Fruit fly (Drosophila melanogaster): Measurements from ENCODE around the gene Ypel.

The Ypel gene

DNA sequence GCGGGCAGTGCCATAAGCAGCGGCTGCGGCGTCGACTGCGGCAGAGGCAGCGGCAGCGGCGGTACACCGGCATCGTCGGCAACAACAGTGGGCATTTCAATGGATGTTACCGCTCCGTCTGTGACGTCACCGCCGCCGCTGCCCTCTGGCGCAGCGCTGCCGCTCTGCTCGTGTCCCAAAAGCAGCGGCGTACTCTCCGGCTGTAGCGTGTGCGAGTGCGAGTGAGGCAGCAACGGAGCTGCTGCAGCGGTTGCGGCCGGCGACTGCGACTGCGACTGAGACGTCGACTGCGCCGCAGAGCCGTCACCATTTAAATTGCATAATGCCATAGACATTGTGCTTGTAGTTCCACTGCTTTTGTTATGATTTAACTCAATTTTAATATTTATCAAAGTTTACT, 31.4 kb upstream of the Ypel start:
- TF ChIP-seq CG15710 (tag; optimal IDR thresholded peaks at IDR 0.05) (no peak), Ets98B (GFP tag; IDR thresholded peaks at IDR 0.05) (no peak), Snoo (tag; optimal IDR thresholded peaks at IDR 0.05) (no peak), CG34367 (tag; optimal IDR thresholded peaks at IDR 0.05) (no peak), CG10348 (GFP tag; IDR thresholded peaks at IDR 0.05) (no peak)

DNA sequence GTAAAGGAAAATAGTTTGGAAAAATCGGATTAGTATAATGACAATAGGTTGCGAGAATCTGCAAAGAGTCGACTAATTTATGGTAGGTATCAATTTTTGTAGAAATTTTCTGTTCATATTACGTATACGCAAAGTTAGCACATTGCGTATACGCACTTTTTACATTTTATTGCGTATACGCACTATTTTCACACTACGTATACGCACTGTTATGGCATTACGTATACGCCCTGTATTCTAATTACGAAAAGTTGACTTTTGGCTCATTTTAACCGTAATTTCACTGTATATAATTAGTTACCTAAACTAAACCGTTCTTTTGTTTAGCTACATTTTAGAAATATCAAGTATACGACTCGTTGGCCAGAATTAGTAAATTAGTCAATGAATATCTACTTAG, 30.7 kb upstream of the Ypel start:
- TF ChIP-seq CG32121 (GFP tag; IDR thresholded peaks at IDR 0.05) (no peak), CG34367 (tag; optimal IDR thresholded peaks at IDR 0.05) (no peak), CG15710 (tag; optimal IDR thresholded peaks at IDR 0.05) (no peak), CG12605 (GFP tag; IDR thresholded peaks at IDR 0.05) (no peak), CG17806 (tag; optimal IDR thresholded peaks at IDR 0.05) (no peak), CG14655 (GFP tag; optimal IDR thresholded peaks at IDR 0.05) (no peak), Ets98B (GFP tag; IDR thresholded peaks at IDR 0.05) (no peak), CG13204 (GFP tag; optimal IDR thresholded peaks at IDR 0.05) (no peak), EcR (GFP tag; optimal IDR thresholded peaks at IDR 0.05) (no peak)

DNA sequence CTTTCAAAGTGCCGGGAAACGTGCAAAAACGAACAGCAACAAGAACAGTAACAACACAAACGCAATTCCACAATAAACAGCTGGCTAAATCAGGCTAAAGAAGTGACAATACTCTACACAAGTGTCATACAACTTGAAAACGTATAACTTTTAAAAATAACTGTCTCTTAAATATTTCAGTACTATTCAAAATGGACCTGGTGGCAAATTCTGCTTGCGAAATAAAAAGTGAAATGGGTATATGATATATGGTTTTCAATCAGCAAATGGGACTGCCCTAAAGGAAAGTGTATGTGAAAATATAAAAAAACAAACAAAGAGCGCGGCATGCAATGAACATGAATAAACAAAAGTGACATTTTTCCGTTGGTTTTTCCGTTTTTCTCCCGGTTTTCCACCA, 29.7 kb upstream of the Ypel start:
- TF ChIP-seq gl (tag; optimal IDR thresholded peaks at IDR 0.05) (no peak), CG17806 (tag; optimal IDR thresholded peaks at IDR 0.05) (no peak), CG34367 (tag; optimal IDR thresholded peaks at IDR 0.05) (no peak), Snoo (tag; optimal IDR thresholded peaks at IDR 0.05) (no peak), Pif1A (GFP tag; optimal IDR thresholded peaks at IDR 0.05) (no peak), CG8159 (tag; optimal IDR thresholded peaks at IDR 0.05) (no peak), CG32121 (GFP tag; IDR thresholded peaks at IDR 0.05) (no peak), D1 (tag; optimal IDR thresholded peaks at IDR 0.05) (no peak), CG10348 (GFP tag; IDR thresholded peaks at IDR 0.05) (no peak), CG14655 (GFP tag; optimal IDR thresholded peaks at IDR 0.05) (no peak), Pif1B (GFP tag; optimal IDR thresholded peaks at IDR 0.05) (no peak), Ets98B (GFP tag; IDR thresholded peaks at IDR 0.05) (no peak), rn (GFP tag; IDR thresholded peaks at IDR 0.05) (no peak), CG12605 (GFP tag; IDR thresholded peaks at IDR 0.05) (no peak), EcR (GFP tag; optimal IDR thresholded peaks at IDR 0.05) (no peak)

DNA sequence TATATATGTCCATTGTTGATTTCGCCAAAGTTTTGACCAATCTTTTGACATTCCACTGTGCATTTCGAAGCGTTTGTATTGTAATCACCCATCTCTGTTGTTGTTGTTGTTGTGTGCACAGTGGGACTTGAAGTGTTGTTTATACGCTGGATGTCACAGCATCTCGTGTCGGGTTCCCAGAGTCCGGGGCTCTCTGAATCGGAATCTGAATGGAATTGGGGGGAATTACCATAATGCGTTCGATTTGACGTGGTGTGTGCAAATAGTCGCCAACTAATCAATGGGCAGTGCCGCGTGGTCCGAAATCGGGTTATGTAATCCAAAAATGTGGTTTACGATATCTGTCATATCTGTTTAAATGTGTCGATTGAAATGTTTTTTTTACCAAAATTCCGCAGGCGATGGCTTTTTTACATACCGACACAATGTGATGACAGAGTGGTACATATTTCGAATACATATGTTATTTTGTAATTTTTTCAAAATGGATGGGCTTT, 21.9 kb upstream of the Ypel start:
- TF ChIP-seq Snoo (tag; optimal IDR thresholded peaks at IDR 0.05), result no peak
- no peak for TF ChIP-seq CG34367 (tag; optimal IDR thresholded peaks at IDR 0.05)
- TF ChIP-seq CG13204 (GFP tag; optimal IDR thresholded peaks at IDR 0.05), result no peak
- no peak for TF ChIP-seq CG8301 (tag; optimal IDR thresholded peaks at IDR 0.05)
- no peak for TF ChIP-seq CG4496 (GFP tag; IDR thresholded peaks at IDR 0.05)

DNA sequence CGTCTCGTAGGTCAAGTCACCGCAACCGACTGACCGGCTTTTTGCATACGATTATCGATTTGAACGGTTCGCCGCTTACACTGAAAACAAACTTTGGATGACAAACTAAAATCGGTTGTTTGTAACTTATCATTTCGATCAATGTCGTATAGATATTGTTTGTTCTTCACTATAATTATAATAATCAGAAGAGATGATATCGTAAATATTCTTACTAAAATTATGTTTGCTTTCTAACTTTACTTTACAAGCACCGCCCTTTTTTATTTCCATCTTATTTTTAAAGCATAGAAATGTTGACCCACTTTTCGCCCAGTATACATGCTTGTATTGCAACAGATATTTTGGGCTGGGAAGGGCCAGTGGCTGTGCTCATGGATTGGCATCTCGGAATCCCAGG, 20.9 kb upstream of the Ypel start, which contains the start of gene CG2961:
CG2961 (minus strand) TSS at position 16 of the 400 bp plus-strand sequence.
- TF ChIP-seq CG8301 (tag; optimal IDR thresholded peaks at IDR 0.05) (peak; percentile 10), CG17806 (tag; optimal IDR thresholded peaks at IDR 0.05) (peak; percentile 11), CG8159 (tag; optimal IDR thresholded peaks at IDR 0.05) (peak; percentile 26), CG15710 (tag; optimal IDR thresholded peaks at IDR 0.05) (peak; percentile 20), gl (tag; optimal IDR thresholded peaks at IDR 0.05) (no peak)

DNA sequence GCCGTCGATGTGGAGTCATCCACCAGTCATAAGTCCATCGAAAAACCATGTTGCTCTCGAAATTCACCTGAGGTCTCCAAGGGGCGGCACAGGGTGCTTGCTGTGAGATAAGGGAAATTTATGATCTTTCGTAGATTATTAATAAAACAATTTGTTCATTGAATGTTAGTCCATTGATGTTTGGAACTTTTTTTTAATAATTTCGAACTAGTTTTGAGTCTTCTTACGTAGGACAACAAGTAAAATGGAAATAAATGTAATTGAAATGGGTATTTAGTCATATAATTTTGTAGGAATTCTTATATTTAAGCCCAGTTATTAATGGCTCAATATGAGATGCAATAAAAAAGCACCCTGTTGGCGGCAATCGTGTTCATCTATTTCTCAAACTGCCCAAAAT, 20.3 kb upstream of the Ypel start:
- peak; percentile 29; the same call in 1 of the 2 replicates for TF ChIP-seq CG32121 (GFP tag; IDR thresholded peaks at IDR 0.05)
- no peak for TF ChIP-seq CG10348 (GFP tag; IDR thresholded peaks at IDR 0.05)

DNA sequence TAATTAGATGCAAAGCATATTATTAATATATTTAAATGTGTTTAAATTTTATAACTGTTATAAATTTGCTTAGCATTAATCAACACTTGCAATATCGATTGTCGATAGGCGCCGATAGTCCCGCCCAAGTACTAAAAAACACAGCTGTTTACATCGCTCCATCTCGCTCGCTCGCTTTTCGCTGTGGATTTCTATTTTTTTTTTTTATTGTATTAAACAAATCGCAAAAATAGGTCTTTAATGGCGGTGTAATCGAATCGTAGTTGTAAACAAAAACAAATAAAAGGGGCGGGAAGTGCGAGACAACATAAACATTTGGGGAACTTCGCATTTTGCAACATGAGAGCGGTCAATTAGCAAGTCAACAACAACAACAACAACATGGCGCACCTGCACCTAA, 7.8 kb upstream of the Ypel start, which contains the start of gene CG34408:
CG34408 (plus strand) TSS at position 156 of the 400 bp plus-strand sequence.
- TF ChIP-seq D1 (tag; optimal IDR thresholded peaks at IDR 0.05), result no peak
- no peak for TF ChIP-seq CG8301 (tag; optimal IDR thresholded peaks at IDR 0.05)
- TF ChIP-seq CG4496 (GFP tag; IDR thresholded peaks at IDR 0.05), result 0 out of 3 replicates have a peak, but pooled peaks have one; percentile 14
- TF ChIP-seq Ets98B (GFP tag; IDR thresholded peaks at IDR 0.05), result no peak
- TF ChIP-seq CG17806 (tag; optimal IDR thresholded peaks at IDR 0.05), result no peak
- TF ChIP-seq gl (tag; optimal IDR thresholded peaks at IDR 0.05), result no peak

DNA sequence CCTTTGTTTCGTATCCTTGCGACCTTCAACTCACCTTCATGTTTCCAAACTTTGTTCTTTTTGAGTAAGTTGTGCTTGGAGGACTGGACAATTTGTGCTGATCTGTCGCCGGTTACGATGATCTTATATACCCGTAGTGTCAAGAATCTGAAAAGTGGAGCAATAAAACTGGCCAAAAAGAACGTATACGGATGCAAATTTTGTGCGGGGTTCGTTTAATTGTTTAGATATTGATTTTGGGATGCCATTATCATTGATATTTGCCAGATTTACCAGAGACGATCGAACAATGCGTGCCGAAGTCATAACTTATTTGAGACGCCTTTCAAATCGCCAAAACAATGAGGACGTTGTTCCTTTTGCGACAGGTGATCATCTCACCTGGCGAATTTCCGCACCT, 6.9 kb upstream of the Ypel start, which contains the start of gene CG15308:
CG15308 (minus strand) TSS at position 101 of the 400 bp plus-strand sequence.
- TF ChIP-seq CG9948 (tag; optimal IDR thresholded peaks at IDR 0.05) (no peak), Pif1A (GFP tag; optimal IDR thresholded peaks at IDR 0.05) (no peak), Ets98B (GFP tag; IDR thresholded peaks at IDR 0.05) (no peak), CG32121 (GFP tag; IDR thresholded peaks at IDR 0.05) (no peak), CG13204 (GFP tag; optimal IDR thresholded peaks at IDR 0.05) (no peak), fd96Ca (GFP tag; IDR thresholded peaks at IDR 0.05) (no peak), CG10348 (GFP tag; IDR thresholded peaks at IDR 0.05) (no peak), CG15710 (tag; optimal IDR thresholded peaks at IDR 0.05) (no peak), rn (GFP tag; IDR thresholded peaks at IDR 0.05) (no peak), Snoo (tag; optimal IDR thresholded peaks at IDR 0.05) (no peak), Pif1B (GFP tag; optimal IDR thresholded peaks at IDR 0.05) (no peak), D1 (tag; optimal IDR thresholded peaks at IDR 0.05) (no peak), CG8301 (tag; optimal IDR thresholded peaks at IDR 0.05) (no peak), CG34367 (tag; optimal IDR thresholded peaks at IDR 0.05) (no peak)
